Fruit fly (Drosophila melanogaster) whole organism, adult: ENCODE results near the gene Pcmt.

Source experiments
- CG11617 ChIP-seq: fragments of 200-800 bp; sonication (Bioruptor generic); optimal IDR thresholded peaks from 2 replicates; lab custom pipeline; 2017; ENCODE audit warnings: mild to moderate bottlenecking, missing biosample characterization, missing genetic modification reagents, missing genetic modification characterization
- CG14711 ChIP-seq: fragments of 200-800 bp; sonication (Bioruptor generic); optimal IDR thresholded peaks from 2 replicates; lab custom pipeline; 2018; ENCODE audit warnings: missing biosample characterization, mild to moderate bottlenecking, missing genetic modification characterization, moderate library complexity
- CG1620 ChIP-seq: fragments of 200-800 bp; sonication (Bioruptor generic); optimal IDR thresholded peaks from 2 replicates; lab custom pipeline; 2016; ENCODE audit warnings: missing biosample characterization, missing genetic modification characterization
- CG5204 ChIP-seq: fragments of 200-800 bp; sonication (Bioruptor generic); optimal IDR thresholded peaks from 2 replicates; lab custom pipeline; 2016; ENCODE audit warnings: missing biosample characterization, missing genetic modification characterization
- pad ChIP-seq: fragments of 200-800 bp; sonication (Bioruptor generic); optimal IDR thresholded peaks from 3 replicates; lab custom pipeline; 2017; ENCODE audit warnings: missing biosample characterization, missing genetic modification characterization, mild to moderate bottlenecking, moderate library complexity, missing genetic modification reagents

DNA sequence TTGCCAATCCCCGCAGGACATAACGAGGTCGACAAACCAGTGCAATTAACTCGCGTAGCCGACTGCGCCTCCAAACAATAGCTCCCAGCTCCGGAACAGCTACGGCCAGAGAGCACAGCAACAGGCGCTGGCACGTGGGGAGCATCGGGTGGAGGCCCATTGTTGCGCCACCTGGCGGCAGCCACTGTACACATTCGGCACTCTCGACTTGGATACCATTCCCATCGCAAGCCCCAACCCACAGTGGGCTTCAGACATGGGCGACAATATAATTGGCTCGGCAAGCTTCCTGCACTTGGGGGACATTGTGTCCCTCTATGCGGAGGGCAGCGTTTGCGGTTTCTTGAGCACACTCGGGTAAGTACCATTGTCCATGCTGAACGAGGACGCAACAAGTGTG is 26.6 kb downstream of the Pcmt start:
- TF ChIP-seq CG1620 (GFP tag; lab: Kevin White, UChicago) = no peak
- no peak for TF ChIP-seq CG11617 (GFP tag; lab: Kevin White, UChicago)
- no peak for TF ChIP-seq CG5204 (GFP tag; lab: Kevin White, UChicago)
- TF ChIP-seq CG14711 (tag; lab: Kevin White, UChicago) = no peak
- no peak for TF ChIP-seq pad
